Worm (Caenorhabditis elegans) whole organism, young adult: ENCODE data around the gene rnh-1.2.

Experiments
- B0261.1 ChIP-seq: sonication (generic microtip); optimal IDR thresholded peaks from 2 replicates; lab custom pipeline; 2016; ENCODE audit warnings: mild to moderate bottlenecking, missing genetic modification characterization, moderate library complexity, missing compliant biosample characterization
- B0336.3 ChIP-seq: fragments of 200-800 bp; sonication (Bioruptor generic); IDR thresholded peaks from 2 replicates; pipeline ENCODE4 v1.3.6; 2022; ENCODE audit warnings: missing genetic modification characterization, missing compliant biosample characterization
- C06A6.2 ChIP-seq: fragments of 200-800 bp; sonication (Bioruptor generic); conservative IDR thresholded peaks from 2 replicates; pipeline ENCODE4 v1.3.6; 2022; ENCODE audit warnings: missing genetic modification characterization, missing compliant biosample characterization
- C17E4.6 ChIP-seq: fragments of 200-800 bp; sonication (Bioruptor generic); IDR thresholded peaks from 2 replicates; pipeline ENCODE4 v1.3.6; 2022; ENCODE audit warnings: missing genetic modification reagents, missing genetic modification characterization, missing compliant biosample characterization
- F22D6.2 ChIP-seq: sonication (generic microtip); optimal IDR thresholded peaks from 2 replicates; lab custom pipeline; 2016; ENCODE audit warnings: mild to moderate bottlenecking, missing genetic modification characterization, missing compliant biosample characterization
- F33H1.4 ChIP-seq: fragments of 200-800 bp; sonication (Bioruptor generic); IDR thresholded peaks from 2 replicates; pipeline ENCODE4 v1.3.6; 2022; ENCODE audit warnings: missing genetic modification reagents, missing genetic modification characterization, missing compliant biosample characterization
- K12H6.12 ChIP-seq: fragments of 200-800 bp; sonication (Bioruptor generic); optimal IDR thresholded peaks from 2 replicates; lab custom pipeline; 2018; ENCODE audit warnings: mild to moderate bottlenecking, missing genetic modification characterization, missing compliant biosample characterization
- Y53G8AR.9 ChIP-seq: fragments of 200-800 bp; sonication (Bioruptor generic); conservative IDR thresholded peaks from 2 replicates; pipeline ENCODE4 v1.3.6; 2022; ENCODE audit warnings: missing genetic modification reagents, missing genetic modification characterization, missing compliant biosample characterization
- akir-1 ChIP-seq: fragments of 200-800 bp; sonication (Bioruptor generic); optimal IDR thresholded peaks from 2 replicates; lab custom pipeline; 2018; ENCODE audit warnings: mild to moderate bottlenecking, missing genetic modification characterization, moderate library complexity, missing compliant biosample characterization
- ama-1 ChIP-seq, 3 experiments: fragments of 150-350 bp in 1 of 3; sonication (generic microtip) in 2 of 3; optimal IDR thresholded peaks; 2 replicates each; lab custom pipeline; 2014 to 2018; ENCODE audit warnings: missing biosample characterization in 2 of 3, missing genetic modification characterization in 2 of 3, missing genetic modification reagents in 2 of 3
- aptf-2 ChIP-seq: fragments of 200-800 bp; sonication (Bioruptor generic); conservative IDR thresholded peaks from 2 replicates; pipeline ENCODE4 v1.3.6; 2022; ENCODE audit warnings: missing genetic modification reagents, missing genetic modification characterization, missing compliant biosample characterization
- attf-3 ChIP-seq: fragments of 200-800 bp; sonication (Bioruptor generic); conservative IDR thresholded peaks from 2 replicates; pipeline ENCODE4 v1.3.6; 2022; ENCODE audit warnings: missing genetic modification reagents, missing genetic modification characterization, missing compliant biosample characterization
- attf-5 ChIP-seq: fragments of 200-800 bp; sonication (Bioruptor generic); optimal IDR thresholded peaks from 2 replicates; lab custom pipeline; 2018; ENCODE audit warnings: mild to moderate bottlenecking, missing genetic modification characterization, missing compliant biosample characterization
- attf-6 ChIP-seq: fragments of 200-800 bp; sonication (Bioruptor generic); IDR thresholded peaks from 2 replicates; pipeline ENCODE4 v1.3.6; 2022; ENCODE audit warnings: missing genetic modification reagents, missing genetic modification characterization, missing compliant biosample characterization
- bed-2 ChIP-seq: fragments of 200-800 bp; sonication (Bioruptor generic); IDR thresholded peaks from 2 replicates; pipeline ENCODE4 v1.3.6; 2022; ENCODE audit warnings: missing genetic modification reagents, missing genetic modification characterization, missing compliant biosample characterization
- ceh-27 ChIP-seq: fragments of 200-800 bp; sonication (Bioruptor generic); optimal IDR thresholded peaks from 2 replicates; lab custom pipeline; 2018; ENCODE audit warnings: mild to moderate bottlenecking, missing genetic modification characterization, moderate library complexity, missing compliant biosample characterization
- ceh-40 ChIP-seq: fragments of 200-800 bp; sonication (Bioruptor generic); IDR thresholded peaks from 2 replicates; pipeline ENCODE4 v1.3.6; 2022; ENCODE audit warnings: missing genetic modification characterization, missing compliant biosample characterization
- ceh-79 ChIP-seq: sonication (generic microtip); optimal IDR thresholded peaks from 2 replicates; lab custom pipeline; 2017; ENCODE audit warnings: mild to moderate bottlenecking, missing genetic modification characterization, missing compliant biosample characterization
- die-1 ChIP-seq: sonication (generic microtip); optimal IDR thresholded peaks from 2 replicates; lab custom pipeline; 2016; ENCODE audit warnings: missing genotype, mild to moderate bottlenecking, missing genetic modification characterization, missing compliant biosample characterization
- dox-1 ChIP-seq: fragments of 200-800 bp; sonication (Bioruptor generic); IDR thresholded peaks from 2 replicates; pipeline ENCODE4 v1.3.6; 2022; ENCODE audit warnings: missing genetic modification reagents, missing genetic modification characterization, missing compliant biosample characterization
- egl-44 ChIP-seq: fragments of 200-800 bp; sonication (Bioruptor generic); IDR thresholded peaks from 2 replicates; pipeline ENCODE4 v1.3.6; 2022; ENCODE audit warnings: missing genetic modification reagents, missing genetic modification characterization, missing compliant biosample characterization
- egrh-3 ChIP-seq: fragments of 200-800 bp; sonication (Bioruptor generic); IDR thresholded peaks from 2 replicates; pipeline ENCODE4 v1.3.6; 2022; ENCODE audit warnings: missing genetic modification reagents, missing genetic modification characterization, missing compliant biosample characterization
- ets-4 ChIP-seq: fragments of 200-800 bp; sonication (Bioruptor generic); optimal IDR thresholded peaks from 2 replicates; lab custom pipeline; 2018; ENCODE audit warnings: mild to moderate bottlenecking, missing genetic modification characterization, missing compliant biosample characterization
- hmg-1.2 ChIP-seq: fragments of 200-800 bp; sonication (Bioruptor generic); IDR thresholded peaks from 2 replicates; pipeline ENCODE4 v1.3.6; 2022; ENCODE audit warnings: missing genetic modification reagents, missing genetic modification characterization, missing compliant biosample characterization
- lsl-1 ChIP-seq: fragments of 200-800 bp; sonication (Bioruptor generic); optimal IDR thresholded peaks from 2 replicates; lab custom pipeline; 2018; ENCODE audit warnings: mild to moderate bottlenecking, missing genetic modification characterization, moderate library complexity, missing compliant biosample characterization
- madf-8 ChIP-seq: fragments of 200-800 bp; sonication (Bioruptor generic); conservative IDR thresholded peaks from 2 replicates; pipeline ENCODE4 v1.3.6; 2022; ENCODE audit warnings: missing genetic modification reagents, missing genetic modification characterization, missing compliant biosample characterization
- mes-4 ChIP-seq: sonication (generic microtip); optimal IDR thresholded peaks from 2 replicates; lab custom pipeline; 2016; ENCODE audit warnings: missing genotype, missing genetic modification characterization, missing compliant biosample characterization
- nfyb-1 ChIP-seq: fragments of 200-800 bp; sonication (Bioruptor generic); IDR thresholded peaks from 2 replicates; pipeline ENCODE4 v1.3.6; 2022; ENCODE audit warnings: missing genetic modification reagents, missing genetic modification characterization, missing compliant biosample characterization
- nhr-179 ChIP-seq: sonication (generic microtip); optimal IDR thresholded peaks from 2 replicates; lab custom pipeline; 2016; ENCODE audit warnings: mild to moderate bottlenecking, missing genetic modification characterization, missing compliant biosample characterization
- nhr-80 ChIP-seq: sonication (generic microtip); optimal IDR thresholded peaks from 2 replicates; lab custom pipeline; 2016; ENCODE audit warnings: missing genetic modification characterization, missing compliant biosample characterization
- pha-4 ChIP-seq: fragments of 150-350 bp; sonication (generic microtip); optimal IDR thresholded peaks from 2 replicates; lab custom pipeline; 2014; ENCODE audit warnings: missing biosample characterization, missing genetic modification reagents, missing genetic modification characterization
- rec-8 ChIP-seq, 2 experiments: sonication (generic microtip); optimal IDR thresholded peaks; 2 replicates each; lab custom pipeline; 2016; ENCODE audit warnings: mild to moderate bottlenecking in 2 of 2, missing genetic modification characterization in 2 of 2, missing genetic modification reagents in 2 of 2, missing genotype in 2 of 2, missing biosample characterization in 1 of 2, missing compliant biosample characterization in 1 of 2, moderate library complexity in 1 of 2
- repo-1 ChIP-seq: sonication (generic microtip); optimal IDR thresholded peaks from 2 replicates; lab custom pipeline; 2017; ENCODE audit warnings: mild to moderate bottlenecking, missing genetic modification characterization, missing compliant biosample characterization
- sdz-38 ChIP-seq: sonication (generic microtip); optimal IDR thresholded peaks from 2 replicates; lab custom pipeline; 2016; ENCODE audit warnings: missing genotype, missing genetic modification characterization, missing compliant biosample characterization
- snpc-1.3 ChIP-seq: sonication (generic microtip); optimal IDR thresholded peaks from 2 replicates; lab custom pipeline; 2017; ENCODE audit warnings: missing genetic modification characterization, mild to moderate bottlenecking, missing compliant biosample characterization, antibody characterized with exemption, moderate library complexity, missing genotype, missing genetic modification reagents; ENCODE audit not compliant: insufficient read depth
- zfh-2 ChIP-seq: fragments of 200-800 bp; sonication (Bioruptor generic); conservative IDR thresholded peaks from 2 replicates; pipeline ENCODE4 v1.3.6; 2022; ENCODE audit warnings: missing genetic modification reagents, missing genetic modification characterization, missing compliant biosample characterization
- zim-3 ChIP-seq: sonication (generic microtip); optimal IDR thresholded peaks from 2 replicates; lab custom pipeline; 2017; ENCODE audit warnings: mild to moderate bottlenecking, missing genetic modification characterization, moderate library complexity, missing compliant biosample characterization
- ztf-22 ChIP-seq: fragments of 200-800 bp; sonication (Bioruptor generic); optimal IDR thresholded peaks from 2 replicates; lab custom pipeline; 2018; ENCODE audit warnings: mild to moderate bottlenecking, missing genetic modification characterization, moderate library complexity, missing compliant biosample characterization

Gene rnh-1.2

DNA sequence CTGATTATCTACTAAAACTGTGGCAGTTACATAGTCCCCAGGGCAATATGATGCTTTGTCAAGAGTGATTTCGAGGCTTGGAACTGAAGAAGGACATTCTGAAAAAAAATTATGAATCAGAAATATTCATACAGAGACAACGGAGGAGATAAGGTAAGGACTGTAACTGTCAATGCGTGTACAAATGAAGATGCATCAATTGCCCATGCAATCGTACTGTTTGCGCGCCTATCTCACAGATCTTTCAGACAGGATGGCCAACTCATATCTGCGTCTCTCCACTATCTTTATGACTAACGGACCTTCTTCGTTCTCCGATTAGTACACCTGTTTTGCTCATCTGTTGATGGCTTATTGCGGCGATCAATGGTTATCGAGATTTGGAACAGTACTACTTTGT lies 1.5 kb downstream of the rnh-1.2 start, which contains the start of gene ZK938.11:
TSS of gene ZK938.11 (minus strand) at position 101 of the 400 bp plus-strand sequence.
- TF ChIP-seq egrh-3 (GFP tag; lab: Robert Waterston, UW) = no peak
- TF ChIP-seq repo-1 = no peak
- no peak for TF ChIP-seq lsl-1 (GFP tag; lab: Kevin White, UChicago)
- no peak for TF ChIP-seq attf-3
- no peak for TF ChIP-seq ztf-22

DNA sequence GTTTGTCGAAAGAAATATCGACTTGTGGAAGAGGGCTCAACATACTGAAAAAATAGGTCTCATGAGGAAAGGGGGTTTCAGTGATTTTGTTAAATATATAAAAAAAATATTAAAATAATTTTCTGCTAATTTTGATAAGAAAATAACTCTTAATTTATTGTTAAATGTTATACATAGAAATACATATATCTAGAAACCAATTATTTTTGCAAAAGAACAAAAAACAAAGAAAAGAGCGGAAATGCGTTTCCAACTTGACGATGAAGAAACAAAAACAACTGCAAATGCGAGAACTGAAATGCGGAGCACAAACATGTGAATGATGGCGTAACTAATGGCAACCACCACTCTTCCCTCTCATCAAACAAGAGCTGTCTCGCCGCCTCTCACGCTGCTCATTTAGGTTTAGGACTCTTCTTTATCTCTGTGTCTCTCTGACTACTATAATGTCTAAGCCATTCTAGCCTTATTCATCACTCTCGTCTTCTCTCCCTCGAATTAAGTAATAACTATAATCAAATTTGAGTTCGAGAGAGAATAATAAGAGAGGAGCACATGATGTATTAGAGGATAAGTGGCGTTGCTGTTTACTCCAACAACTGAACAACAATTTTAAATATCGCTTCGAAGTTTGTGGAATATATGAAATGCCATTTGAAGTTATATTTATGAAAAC lies 3.4 kb downstream of the rnh-1.2 start, which contains the start of gene arrd-4:
TSS of gene arrd-4 (minus strand) at position 51 of the 676 bp plus-strand sequence.
- TF ChIP-seq attf-5 (GFP tag; lab: Kevin White, UChicago) (no peak), rec-8 (tag; optimal IDR thresholded peaks at IDR 0.05; lab: Kevin White, UChicago) (no peak), F33H1.4 (GFP tag; lab: Robert Waterston, UW) (no peak), nfyb-1 (GFP tag; lab: Robert Waterston, UW) (no peak)

DNA sequence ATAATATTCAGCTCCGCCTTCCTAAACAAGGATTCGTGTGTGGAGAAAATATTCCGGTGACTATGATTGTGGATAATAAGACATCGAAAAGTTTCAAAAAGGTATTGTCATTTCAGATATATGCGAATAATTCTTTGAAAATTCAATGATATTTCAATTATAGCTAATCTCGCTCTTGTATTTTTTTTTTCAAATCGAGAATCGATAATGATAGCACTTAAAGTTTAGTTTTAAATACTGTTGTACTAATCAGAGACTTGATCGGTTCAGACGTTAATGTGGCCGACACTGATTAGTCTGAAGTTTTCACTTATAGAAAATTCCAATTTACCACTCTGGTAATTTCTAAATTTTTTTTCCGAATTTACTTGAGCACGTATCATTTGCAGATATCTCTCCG lies 5.9 kb downstream of the rnh-1.2 start:
- TF ChIP-seq hmg-1.2 (GFP tag; lab: Robert Waterston, UW) (no peak), Y53G8AR.9 (GFP tag; lab: Robert Waterston, UW) (no peak), F33H1.4 (GFP tag; lab: Robert Waterston, UW) (no peak), mes-4 (tag; lab: Kevin White, UChicago) (no peak), repo-1 (no peak)

DNA sequence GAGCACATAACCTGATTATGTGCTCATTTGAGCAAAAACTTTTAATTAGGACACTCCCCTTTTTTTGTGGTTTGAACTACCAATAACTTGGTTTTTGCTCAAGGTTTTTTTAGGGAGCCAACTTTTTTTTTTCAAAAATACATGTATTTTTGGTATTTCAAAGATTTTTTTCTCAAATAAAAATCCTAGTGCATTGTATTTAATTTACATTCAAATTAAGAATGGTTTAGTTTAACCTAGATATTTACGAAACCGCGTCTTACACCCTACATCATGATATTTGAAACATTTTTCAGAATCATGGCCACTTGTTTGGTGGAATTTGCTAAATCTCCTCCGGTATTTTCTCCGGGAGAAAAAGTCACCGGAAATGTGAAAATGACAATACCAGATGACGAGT lies 6.9 kb downstream of the rnh-1.2 start, which contains the start of gene arrd-5:
TSS of gene arrd-5 (plus strand) at position 301 of the 400 bp plus-strand sequence.
- no peak for TF ChIP-seq ceh-40 (GFP tag; lab: Robert Waterston, UW)
- TF ChIP-seq dox-1 (GFP tag; lab: Robert Waterston, UW) = no peak
- no peak for TF ChIP-seq zim-3
- no peak for TF ChIP-seq bed-2 (GFP tag; lab: Robert Waterston, UW)
- TF ChIP-seq ceh-27 (GFP tag; lab: Kevin White, UChicago) = no peak
- no peak for TF ChIP-seq akir-1 (GFP tag; lab: Kevin White, UChicago)
- no peak for TF ChIP-seq ceh-79 (tag; lab: Kevin White, UChicago)
- no peak for TF ChIP-seq rec-8 (tag; optimal IDR thresholded peaks at IDR 0.05; lab: Kevin White, UChicago)
- no peak for TF ChIP-seq snpc-1.3 (tag; lab: Kevin White, UChicago)
- TF ChIP-seq F22D6.2 (tag; lab: Kevin White, UChicago) = no peak
- no peak for TF ChIP-seq zfh-2 (GFP tag; lab: Robert Waterston, UW)
- TF ChIP-seq egl-44 = no peak
- no peak for TF ChIP-seq sdz-38 (tag; lab: Kevin White, UChicago)
- no peak for TF ChIP-seq ets-4 (GFP tag; lab: Kevin White, UChicago)
- no peak for TF ChIP-seq nhr-179
- no peak for TF ChIP-seq pha-4
- TF ChIP-seq mes-4 (tag; lab: Kevin White, UChicago) = no peak
- TF ChIP-seq die-1 (tag; lab: Kevin White, UChicago) = no peak

DNA sequence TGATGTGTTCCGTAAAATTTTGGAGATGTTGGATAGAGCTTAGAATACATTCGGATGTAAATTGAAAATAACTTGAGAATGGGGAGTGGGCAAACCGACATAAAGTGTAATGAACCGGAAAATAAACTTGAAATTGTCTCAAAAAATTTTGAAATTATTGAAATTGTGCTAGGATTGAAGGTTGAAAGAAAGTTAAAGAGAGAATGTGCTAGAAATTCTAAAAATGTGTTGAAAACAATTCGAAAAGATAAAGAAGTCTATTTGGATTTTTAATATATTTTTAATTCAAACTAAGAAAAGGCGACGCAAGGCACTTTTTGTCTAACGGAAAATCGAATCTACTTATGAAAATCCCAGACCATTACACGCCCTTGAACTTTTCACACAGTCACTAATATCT lies 8.0 kb downstream of the rnh-1.2 start, which contains the start of gene ZK938.3:
TSS of gene ZK938.3 (minus strand) at position 101 of the 400 bp plus-strand sequence.
- TF ChIP-seq ceh-40 (GFP tag; lab: Robert Waterston, UW) (no peak), aptf-2 (GFP tag; lab: Robert Waterston, UW) (no peak), C17E4.6 (no peak), C06A6.2 (GFP tag; lab: Robert Waterston, UW) (no peak), B0336.3 (GFP tag; lab: Robert Waterston, UW) (no peak), akir-1 (GFP tag; lab: Kevin White, UChicago) (no peak), attf-6 (GFP tag; lab: Robert Waterston, UW) (no peak), ama-1 (optimal IDR thresholded peaks at IDR 0.05; lab: Kevin White, UChicago) (no peak), ama-1 (GFP tag; optimal IDR thresholded peaks at IDR 0.05; lab: Kevin White, UChicago) (no peak), madf-8 (GFP tag; lab: Robert Waterston, UW) (no peak), B0261.1 (tag; lab: Kevin White, UChicago) (no peak), nhr-80 (tag; lab: Kevin White, UChicago) (no peak), F33H1.4 (GFP tag; lab: Robert Waterston, UW) (no peak), mes-4 (tag; lab: Kevin White, UChicago) (no peak), Y53G8AR.9 (GFP tag; lab: Robert Waterston, UW) (no peak), pha-4 (no peak), K12H6.12 (tag; lab: Kevin White, UChicago) (no peak)
- TF ChIP-seq, all 124 proteins: peak for 0
